Worm (Caenorhabditis elegans): ENCODE results near the gene F18C5.9.

- TF ChIP-seq unc-62 (GFP tag; optimal IDR thresholded peaks at IDR 0.05): no peak
- TF ChIP-seq elt-1 (tag; optimal IDR thresholded peaks at IDR 0.05; ENCODE audit: borderline replicate concordance, insufficient read depth): no peak
- TF ChIP-seq unc-39 (tag; optimal IDR thresholded peaks at IDR 0.05): no peak
- TF ChIP-seq hlh-1 (tag; optimal IDR thresholded peaks at IDR 0.05): no peak
- no peak for TF ChIP-seq pha-4 (tag; optimal IDR thresholded peaks at IDR 0.05)
- TF ChIP-seq ceh-83 (GFP tag; optimal IDR thresholded peaks at IDR 0.05): no peak
- no peak for TF ChIP-seq bed-3 (GFP tag; optimal IDR thresholded peaks at IDR 0.05)
- no peak for TF ChIP-seq snpc-4 (tag; optimal IDR thresholded peaks at IDR 0.05)
- no peak for TF ChIP-seq nhr-237 (tag; optimal IDR thresholded peaks at IDR 0.05)
- TF ChIP-seq unc-120 (tag; optimal IDR thresholded peaks at IDR 0.05; ENCODE audit: poor library complexity, severe bottlenecking): no peak
- TF ChIP-seq ham-2 (GFP tag; optimal IDR thresholded peaks at IDR 0.05): no peak
- no peak for TF ChIP-seq ceh-39 (tag; optimal IDR thresholded peaks at IDR 0.05)
- TF ChIP-seq flh-1 (GFP tag; optimal IDR thresholded peaks at IDR 0.05): no peak
- no peak for TF ChIP-seq mls-2 (tag; optimal IDR thresholded peaks at IDR 0.05)
Measured at ce11 chrII:6562203-6562867, 4.6 kb upstream of the F18C5.9 start.
